Fruit fly (Drosophila melanogaster): Measurements from ENCODE around the gene CG33270.

The CG33270 gene

DNA sequence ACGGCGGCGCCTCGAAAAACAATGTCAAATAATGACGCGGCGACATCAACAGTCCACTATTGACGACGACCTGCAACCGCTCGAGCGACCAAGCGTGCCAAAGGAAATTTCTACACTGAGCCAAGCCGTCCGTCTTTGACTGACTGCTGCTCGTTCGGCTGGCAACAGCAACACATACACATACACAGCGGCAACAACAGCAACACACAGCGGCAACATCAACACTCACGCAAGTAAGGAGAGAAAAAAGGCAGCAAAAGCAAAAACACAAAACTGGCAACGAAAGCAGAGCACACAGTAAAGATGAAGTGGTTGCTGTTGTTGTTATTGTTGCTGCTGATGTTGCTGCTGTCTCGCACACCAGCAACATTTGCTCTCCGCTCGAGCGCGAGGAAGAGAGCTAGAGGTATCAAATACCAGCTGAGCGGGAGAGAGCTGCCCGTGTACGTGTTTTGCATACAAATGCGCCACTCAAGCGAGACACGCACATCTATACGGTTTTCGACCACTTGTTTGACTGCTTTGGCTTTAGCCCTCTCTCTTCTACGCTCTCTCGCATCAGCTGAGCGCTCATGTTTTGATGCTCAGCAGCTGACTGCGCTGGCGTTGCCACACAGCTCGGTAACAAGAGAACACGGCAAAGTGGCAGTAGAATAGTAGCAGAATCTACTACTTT, 25.3 kb downstream of the CG33270 start (continued):
- no peak for TF ChIP-seq phol (tag; optimal IDR thresholded peaks at IDR 0.05)
- TF ChIP-seq so (GFP tag; IDR thresholded peaks at IDR 0.05): peak; percentile 79; the same call in 2 of the 3 replicates
- TF ChIP-seq dpn (GFP tag; optimal IDR thresholded peaks at IDR 0.05): peak in 1 of 2 experiments; percentile 10
- no peak for TF ChIP-seq ttk (GFP tag; IDR thresholded peaks at IDR 0.05)
- TF ChIP-seq ken (GFP tag; IDR thresholded peaks at IDR 0.05): 0 out of 3 replicates have a peak, but pooled peaks have one; percentile 40
- TF ChIP-seq knrl (GFP tag; IDR thresholded peaks at IDR 0.05; ENCODE audit: partially characterized antibody): peak; percentile 34; the same call in 1 of the 3 replicates
- peak; percentile 55 for TF ChIP-seq Scr (GFP tag; IDR thresholded peaks at IDR 0.05; ENCODE audit: partially characterized antibody)
- peak; percentile 34 for TF ChIP-seq Vsx1 (GFP tag; optimal IDR thresholded peaks at IDR 0.05)
- no peak for TF ChIP-seq dm (GFP tag; optimal IDR thresholded peaks at IDR 0.05)
- TF ChIP-seq psq (GFP tag; optimal IDR thresholded peaks at IDR 0.05): peak; percentile 74
- no peak for TF ChIP-seq CkIIα-i1 (GFP tag; IDR thresholded peaks at IDR 0.05)
- TF ChIP-seq CG12236 (GFP tag; optimal IDR thresholded peaks at IDR 0.05): no peak
- TF ChIP-seq CG6683 (GFP tag; optimal IDR thresholded peaks at IDR 0.05): peak; percentile 39
- TF ChIP-seq H2.0 (GFP tag; IDR thresholded peaks at IDR 0.05): no peak
- no peak for TF ChIP-seq CG9817 (tag; optimal IDR thresholded peaks at IDR 0.05)
- TF ChIP-seq CG7745 (tag; optimal IDR thresholded peaks at IDR 0.05): no peak
- TF ChIP-seq pnt (GFP tag; optimal IDR thresholded peaks at IDR 0.05): no peak
- peak; percentile 93 for TF ChIP-seq CG8478 (optimal IDR thresholded peaks at IDR 0.05)
- TF ChIP-seq tio (GFP tag; optimal IDR thresholded peaks at IDR 0.05): no peak
- TF ChIP-seq odd (GFP tag; optimal IDR thresholded peaks at IDR 0.05): peak; percentile 42
- TF ChIP-seq CG11723 (GFP tag; optimal IDR thresholded peaks at IDR 0.05): no peak
- no peak for TF ChIP-seq nerfin-2 (GFP tag; IDR thresholded peaks at IDR 0.05; ENCODE audit: partially characterized antibody)
- no peak for TF ChIP-seq ro (GFP tag; IDR thresholded peaks at IDR 0.05)
- TF ChIP-seq Optix (GFP tag; IDR thresholded peaks at IDR 0.05): 0 out of 3 replicates have a peak, but pooled peaks have one; percentile 6
- peak; percentile 90 for TF ChIP-seq pros (GFP tag; optimal IDR thresholded peaks at IDR 0.05)
- no peak for TF ChIP-seq en (GFP tag; optimal IDR thresholded peaks at IDR 0.05)
- no peak for TF ChIP-seq CG11398 (GFP tag; optimal IDR thresholded peaks at IDR 0.05)
- no peak for TF ChIP-seq CG17802 (tag; optimal IDR thresholded peaks at IDR 0.05)
- peak; percentile 39; the same call in 1 of the 2 replicates for TF ChIP-seq Rfx (GFP tag; IDR thresholded peaks at IDR 0.05)
- TF ChIP-seq CG11456 (GFP tag; IDR thresholded peaks at IDR 0.05): peak; percentile 56; the same call in 2 of the 3 replicates
- no peak for TF ChIP-seq dmrt11E (tag; optimal IDR thresholded peaks at IDR 0.05)
- TF ChIP-seq jigr1 (GFP tag; IDR thresholded peaks at IDR 0.05): no peak
- TF ChIP-seq CG13775 (GFP tag; optimal IDR thresholded peaks at IDR 0.05): no peak
- no peak for TF ChIP-seq CG8359 (GFP tag; optimal IDR thresholded peaks at IDR 0.05; ENCODE audit: borderline replicate concordance)
- TF ChIP-seq Usf (GFP tag; optimal IDR thresholded peaks at IDR 0.05): no peak
- TF ChIP-seq vfl (GFP tag; optimal IDR thresholded peaks at IDR 0.05): peak; percentile 29
- TF ChIP-seq pzg (GFP tag; optimal IDR thresholded peaks at IDR 0.05): peak; percentile 28
- no peak for TF ChIP-seq NC2α (GFP tag; optimal IDR thresholded peaks at IDR 0.05)
- TF ChIP-seq Lpt (GFP tag; optimal IDR thresholded peaks at IDR 0.05): no peak
- TF ChIP-seq HmgD (GFP tag; optimal IDR thresholded peaks at IDR 0.05): peak; percentile 20
- no peak for TF ChIP-seq Nf-YA (GFP tag; IDR thresholded peaks at IDR 0.05)
- TF ChIP-seq CG9932 (GFP tag; IDR thresholded peaks at IDR 0.05): peak; percentile 19; the same call in 1 of the 2 replicates
- TF ChIP-seq CG3838 (GFP tag; optimal IDR thresholded peaks at IDR 0.05): peak; percentile 71
- no peak for TF ChIP-seq Hsf (GFP tag; optimal IDR thresholded peaks at IDR 0.05)
- TF ChIP-seq CG31388 (GFP tag; optimal IDR thresholded peaks at IDR 0.05): no peak
- TF ChIP-seq Abd-B (GFP tag; optimal IDR thresholded peaks at IDR 0.05): no peak
- TF ChIP-seq CG10209 (GFP tag; optimal IDR thresholded peaks at IDR 0.05): no peak
- peak; percentile 21 for TF ChIP-seq YL-1 (GFP tag; optimal IDR thresholded peaks at IDR 0.05)
- no peak for TF ChIP-seq Mad (GFP tag; optimal IDR thresholded peaks at IDR 0.05)
- TF ChIP-seq h (optimal IDR thresholded peaks at IDR 0.05): no peak
- no peak for TF ChIP-seq Gsc (GFP tag; IDR thresholded peaks at IDR 0.05)

Data from whole organism, embryonic.